Worm (Caenorhabditis elegans) whole organism, young adult: ENCODE results near the gene unc-4.

Experiments used
- F49E8.2 ChIP-seq: sonication (generic microtip); optimal IDR thresholded peaks from 3 replicates; lab custom pipeline; 2017; ENCODE audit warnings: missing genetic modification characterization, mild to moderate bottlenecking, missing compliant biosample characterization, antibody characterized with exemption, moderate library complexity; ENCODE audit not compliant: insufficient read depth
- T07F8.4 ChIP-seq: sonication (generic microtip); optimal IDR thresholded peaks from 2 replicates; lab custom pipeline; 2016; ENCODE audit warnings: mild to moderate bottlenecking, missing genetic modification characterization, moderate library complexity, missing compliant biosample characterization
- ama-1 ChIP-seq, 3 experiments: fragments of 150-350 bp in 1 of 3; sonication (generic microtip) in 2 of 3; optimal IDR thresholded peaks; 2 replicates each; lab custom pipeline; 2014 to 2018; ENCODE audit warnings: missing biosample characterization in 2 of 3, missing genetic modification characterization in 2 of 3, missing genetic modification reagents in 2 of 3
- attf-5 ChIP-seq: fragments of 200-800 bp; sonication (Bioruptor generic); optimal IDR thresholded peaks from 2 replicates; lab custom pipeline; 2018; ENCODE audit warnings: mild to moderate bottlenecking, missing genetic modification characterization, missing compliant biosample characterization
- him-1 ChIP-seq: sonication (generic microtip); optimal IDR thresholded peaks from 2 replicates; lab custom pipeline; 2016; ENCODE audit warnings: missing genotype, missing genetic modification reagents, missing genetic modification characterization, missing compliant biosample characterization
- lin-26 ChIP-seq: fragments of 200-800 bp; sonication (Bioruptor generic); IDR thresholded peaks from 2 replicates; pipeline ENCODE4 v1.3.6; 2022; ENCODE audit warnings: missing genetic modification reagents, missing genetic modification characterization, missing compliant biosample characterization
- pha-4 ChIP-seq: fragments of 150-350 bp; sonication (generic microtip); optimal IDR thresholded peaks from 2 replicates; lab custom pipeline; 2014; ENCODE audit warnings: missing biosample characterization, missing genetic modification reagents, missing genetic modification characterization
- snpc-4 ChIP-seq, 5 experiments: fragments of 150-350 bp in 1 of 5; sonication (generic microtip) in 4 of 5; optimal IDR thresholded peaks; 2 replicates each; lab custom pipeline; 2014 to 2018; ENCODE audit warnings: missing genetic modification characterization in 5 of 5, missing biosample characterization in 3 of 5, antibody characterized with exemption in 2 of 5, mild to moderate bottlenecking in 2 of 5, missing compliant biosample characterization in 2 of 5, missing genotype in 2 of 5, moderate library complexity in 2 of 5, missing genetic modification reagents in 1 of 5
- unc-130 ChIP-seq: sonication (generic microtip); optimal IDR thresholded peaks from 2 replicates; lab custom pipeline; 2016; ENCODE audit warnings: missing genetic modification reagents, missing genetic modification characterization, missing compliant biosample characterization
- unc-62 ChIP-seq: fragments of 150-350 bp; optimal IDR thresholded peaks from 2 replicates; lab custom pipeline; 2014; ENCODE audit warnings: missing biosample characterization, missing genetic modification reagents, missing genetic modification characterization
- xnd-1 ChIP-seq: sonication (generic microtip); optimal IDR thresholded peaks from 2 replicates; lab custom pipeline; 2016; ENCODE audit warnings: missing genotype, missing genetic modification reagents, missing genetic modification characterization, missing compliant biosample characterization
- zfh-2 ChIP-seq: fragments of 200-800 bp; sonication (Bioruptor generic); conservative IDR thresholded peaks from 2 replicates; pipeline ENCODE4 v1.3.6; 2022; ENCODE audit warnings: missing genetic modification reagents, missing genetic modification characterization, missing compliant biosample characterization
- ztf-3 ChIP-seq: fragments of 200-800 bp; sonication (Bioruptor generic); optimal IDR thresholded peaks from 2 replicates; lab custom pipeline; 2018; ENCODE audit warnings: mild to moderate bottlenecking, missing genetic modification characterization, missing compliant biosample characterization

DNA sequence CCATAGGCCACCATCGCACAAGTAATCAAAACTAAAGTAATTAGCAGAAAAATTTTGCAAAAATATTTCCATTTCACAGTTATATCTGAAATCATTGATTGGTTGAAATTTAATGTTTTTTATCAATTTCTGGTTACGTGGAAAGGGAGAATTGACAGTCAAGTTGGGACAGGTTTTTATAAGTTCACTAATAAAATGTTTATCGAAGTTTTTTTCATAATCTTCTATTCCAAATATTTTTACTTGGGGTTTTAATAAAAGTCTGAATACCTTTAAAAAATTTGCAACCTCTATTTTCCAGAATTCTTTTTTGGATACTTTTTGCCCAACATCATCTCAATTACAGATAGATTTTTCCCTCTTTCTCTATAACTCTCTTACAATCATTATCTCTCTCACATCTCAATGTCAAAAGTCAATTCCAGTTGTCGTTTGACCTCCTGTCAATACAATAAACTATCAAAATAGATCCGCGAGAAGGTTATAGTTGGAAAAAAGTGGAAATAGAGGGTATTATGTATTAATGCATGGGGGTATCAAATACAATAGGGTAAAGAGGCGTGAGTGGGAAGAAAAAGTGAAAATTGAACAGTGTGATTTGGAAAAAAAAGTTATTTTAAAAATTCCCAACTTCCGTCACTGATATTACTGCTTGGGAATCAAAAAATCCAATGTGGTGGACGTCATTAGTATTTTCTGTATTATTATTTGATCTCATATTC is 25.5 kb downstream of the unc-4 start, which contains the start of the genes chil-2 and ctsa-3.2:
- no peak for TF ChIP-seq F49E8.2
- TF ChIP-seq ama-1 (optimal IDR thresholded peaks at IDR 0.05; lab: Kevin White, UChicago): no peak
- TF ChIP-seq ama-1 (GFP tag; optimal IDR thresholded peaks at IDR 0.05; lab: Kevin White, UChicago): no peak
- TF ChIP-seq unc-62 (GFP tag; lab: Kevin White, UChicago): no peak
- no peak for TF ChIP-seq him-1 (tag; lab: Kevin White, UChicago)
- no peak for TF ChIP-seq attf-5 (GFP tag; lab: Kevin White, UChicago)
- TF ChIP-seq T07F8.4 (tag; lab: Kevin White, UChicago): no peak
- TF ChIP-seq xnd-1: no peak
- no peak for TF ChIP-seq ztf-3 (GFP tag; lab: Kevin White, UChicago)
- no peak for TF ChIP-seq unc-130 (GFP tag; lab: Kevin White, UChicago)
- TF ChIP-seq snpc-4 (GFP tag; optimal IDR thresholded peaks at IDR 0.05; lab: Kevin White, UChicago): no peak
- no peak for TF ChIP-seq snpc-4 (tag; optimal IDR thresholded peaks at IDR 0.05; lab: Kevin White, UChicago)
- no peak for TF ChIP-seq pha-4 (tag; lab: Kevin White, UChicago)
- no peak for TF ChIP-seq lin-26
- no peak for TF ChIP-seq zfh-2 (GFP tag; lab: Robert Waterston, UW)
